Fruit fly (Drosophila melanogaster): ENCODE results near the gene GstZ2.
A peak's percentile ranks its signal among the peaks of the same experiment; 100 is the strongest.

Gene GstZ2

DNA sequence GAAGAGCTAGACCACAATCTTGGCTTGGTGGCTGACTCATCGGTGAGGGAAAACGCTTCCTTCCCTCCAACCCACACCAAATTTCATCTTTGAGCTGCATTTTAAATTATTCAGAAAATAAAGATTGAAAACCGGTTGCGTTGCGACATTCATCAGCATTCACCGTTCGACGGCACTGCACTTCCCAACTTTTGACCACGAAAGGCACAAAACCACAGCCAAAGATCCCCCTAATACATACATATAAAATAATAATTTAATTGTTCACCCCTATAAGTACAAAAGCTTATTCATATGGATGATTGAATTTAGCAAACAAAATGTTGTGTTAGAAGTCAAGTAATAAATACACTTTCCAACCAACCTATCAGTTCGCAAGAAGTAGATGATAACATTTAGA, 38.8 kb upstream of the GstZ2 start:
- TF ChIP-seq CG3032 (tag; optimal IDR thresholded peaks at IDR 0.05) (no peak), svp (GFP tag) (peak; percentile 65), lz (GFP tag; optimal IDR thresholded peaks at IDR 0.05) (no peak)

dm6 chr3R:9496748-9497147, 36.3 kb upstream of the GstZ2 start:
- TF ChIP-seq CG6163 (GFP tag; IDR thresholded peaks at IDR 0.05): no peak
- no peak for TF ChIP-seq CG1621 (tag; optimal IDR thresholded peaks at IDR 0.05)
- peak; percentile 53 for TF ChIP-seq topi (GFP tag; optimal IDR thresholded peaks at IDR 0.05)
- TF ChIP-seq Gug (GFP tag; IDR thresholded peaks at IDR 0.05): no peak
- TF ChIP-seq Hr4 (GFP tag; optimal IDR thresholded peaks at IDR 0.05): no peak
- no peak for TF ChIP-seq CG15336 (GFP tag; IDR thresholded peaks at IDR 0.05)
- peak; percentile 31 for TF ChIP-seq Ets21C (GFP tag; optimal IDR thresholded peaks at IDR 0.05)
- peak; percentile 3 for TF ChIP-seq acj6 (GFP tag; optimal IDR thresholded peaks at IDR 0.05)
- peak; percentile 19 for TF ChIP-seq CG10631 (GFP tag; optimal IDR thresholded peaks at IDR 0.05)
- peak; percentile 80 for TF ChIP-seq Eip78C (GFP tag)
- no peak for TF ChIP-seq CG3919 (GFP tag; optimal IDR thresholded peaks at IDR 0.05)
- TF ChIP-seq CG11902 (GFP tag; optimal IDR thresholded peaks at IDR 0.05): no peak
- no peak for TF ChIP-seq Ets96B (tag; optimal IDR thresholded peaks at IDR 0.05)
- peak in 1 of 2 experiments; percentile 16 for TF ChIP-seq ss (GFP tag; optimal IDR thresholded peaks at IDR 0.05)
- TF ChIP-seq CG6854 (GFP tag; optimal IDR thresholded peaks at IDR 0.05): no peak
- no peak for TF ChIP-seq spab (GFP tag; optimal IDR thresholded peaks at IDR 0.05)
- TF ChIP-seq cyc (GFP tag; optimal IDR thresholded peaks at IDR 0.05): peak; percentile 50
- TF ChIP-seq CG9139 (GFP tag; optimal IDR thresholded peaks at IDR 0.05): no peak
- no peak for TF ChIP-seq CG6808 (GFP tag; optimal IDR thresholded peaks at IDR 0.05)
- TF ChIP-seq Eip75B (GFP tag; optimal IDR thresholded peaks at IDR 0.05): peak; percentile 8
- peak; percentile 15 for TF ChIP-seq CG6792 (GFP tag; optimal IDR thresholded peaks at IDR 0.05)
- peak; percentile 78 for TF ChIP-seq lz (GFP tag; optimal IDR thresholded peaks at IDR 0.05)
- TF ChIP-seq CG8119 (GFP tag; IDR thresholded peaks at IDR 0.05): no peak
- no peak for TF ChIP-seq Lpt (GFP tag; optimal IDR thresholded peaks at IDR 0.05)
- no peak for TF ChIP-seq Blimp-1 (GFP tag; optimal IDR thresholded peaks at IDR 0.05)
- TF ChIP-seq CG34406 (GFP tag; optimal IDR thresholded peaks at IDR 0.05): no peak
- peak; percentile 47 for TF ChIP-seq Met (GFP tag; optimal IDR thresholded peaks at IDR 0.05)
- no peak for TF ChIP-seq CG7368 (GFP tag; optimal IDR thresholded peaks at IDR 0.05)
- peak; percentile 70 for TF ChIP-seq esn (GFP tag; optimal IDR thresholded peaks at IDR 0.05)
- TF ChIP-seq Smox (GFP tag; optimal IDR thresholded peaks at IDR 0.05): peak; percentile 39
- peak; percentile 68 for TF ChIP-seq Hr39 (GFP tag; optimal IDR thresholded peaks at IDR 0.05)
- no peak for TF ChIP-seq Hr38 (GFP tag; optimal IDR thresholded peaks at IDR 0.05)
- TF ChIP-seq CG31627 (GFP tag; optimal IDR thresholded peaks at IDR 0.05): peak; percentile 73
- no peak for TF ChIP-seq eg (GFP tag; IDR thresholded peaks at IDR 0.05)
- TF ChIP-seq Sox102F (GFP tag; optimal IDR thresholded peaks at IDR 0.05): no peak
- TF ChIP-seq svp (GFP tag): peak; percentile 71
- TF ChIP-seq fd85E (GFP tag; optimal IDR thresholded peaks at IDR 0.05): no peak
- no peak for TF ChIP-seq CG32006 (GFP tag; optimal IDR thresholded peaks at IDR 0.05)
- TF ChIP-seq net (GFP tag; optimal IDR thresholded peaks at IDR 0.05): no peak
- no peak for TF ChIP-seq fd59A (GFP tag; optimal IDR thresholded peaks at IDR 0.05)
- peak; percentile 52 for TF ChIP-seq Sox14 (GFP tag; optimal IDR thresholded peaks at IDR 0.05)
- no peak for TF ChIP-seq achi (GFP tag; optimal IDR thresholded peaks at IDR 0.05)
- no peak for TF ChIP-seq salr (GFP tag; optimal IDR thresholded peaks at IDR 0.05)
- peak; percentile 33 for TF ChIP-seq Sox15 (GFP tag; optimal IDR thresholded peaks at IDR 0.05)
- TF ChIP-seq CG10669 (GFP tag; optimal IDR thresholded peaks at IDR 0.05): no peak
- no peak for TF ChIP-seq CG8632 (GFP tag; optimal IDR thresholded peaks at IDR 0.05)
- no peak for TF ChIP-seq CG4318 (GFP tag; optimal IDR thresholded peaks at IDR 0.05)
- peak; percentile 61 for TF ChIP-seq CG3032 (tag; optimal IDR thresholded peaks at IDR 0.05)
- no peak for TF ChIP-seq fkh (GFP tag; optimal IDR thresholded peaks at IDR 0.05)
- no peak for TF ChIP-seq dac (GFP tag; optimal IDR thresholded peaks at IDR 0.05)
- TF ChIP-seq Eip93F (GFP tag; optimal IDR thresholded peaks at IDR 0.05): peak; percentile 8

Data from whole organism, prepupa.